Fruit fly (Drosophila melanogaster): Measurements from ENCODE around the gene CG32845.

CG32845 gene

dm6 chr3L:292146-292776 is 19.1 kb upstream of the CG32845 start (continued):
- no peak for TF ChIP-seq Eip93F (GFP tag; optimal IDR thresholded peaks at IDR 0.05)
- TF ChIP-seq Met (GFP tag; optimal IDR thresholded peaks at IDR 0.05), result no peak
- TF ChIP-seq pdm3 (GFP tag; optimal IDR thresholded peaks at IDR 0.05), result no peak
- TF ChIP-seq Smox (GFP tag; optimal IDR thresholded peaks at IDR 0.05), result no peak
- TF ChIP-seq esn (GFP tag; optimal IDR thresholded peaks at IDR 0.05), result peak; percentile 15
- no peak for TF ChIP-seq achi (GFP tag; optimal IDR thresholded peaks at IDR 0.05)
- TF ChIP-seq CG32006 (GFP tag; optimal IDR thresholded peaks at IDR 0.05), result no peak
- TF ChIP-seq fd85E (GFP tag; optimal IDR thresholded peaks at IDR 0.05), result no peak
- no peak for TF ChIP-seq eg (GFP tag; IDR thresholded peaks at IDR 0.05)
- no peak for TF ChIP-seq Hr38 (GFP tag; optimal IDR thresholded peaks at IDR 0.05)
- TF ChIP-seq CG11902 (GFP tag; optimal IDR thresholded peaks at IDR 0.05), result no peak
- no peak for TF ChIP-seq Lpt (GFP tag; optimal IDR thresholded peaks at IDR 0.05)
- TF ChIP-seq svp (GFP tag), result peak; percentile 31
- no peak for TF ChIP-seq cyc (GFP tag; optimal IDR thresholded peaks at IDR 0.05)
- TF ChIP-seq CG6808 (GFP tag; optimal IDR thresholded peaks at IDR 0.05), result no peak
- no peak for TF ChIP-seq spab (GFP tag; optimal IDR thresholded peaks at IDR 0.05)

dm6 chr3L:291583-292145 is 18.5 kb upstream of the CG32845 start:
- peak; percentile 39 for TF ChIP-seq Eip78C (GFP tag)
- TF ChIP-seq CG10669 (GFP tag; optimal IDR thresholded peaks at IDR 0.05), result no peak
- TF ChIP-seq CG31627 (GFP tag; optimal IDR thresholded peaks at IDR 0.05), result no peak
- peak; percentile 97 for TF ChIP-seq vri (GFP tag; optimal IDR thresholded peaks at IDR 0.05)
- peak; percentile 98 for TF ChIP-seq svp (GFP tag)

dm6 chr3L:284253-284652 is 11.1 kb upstream of the CG32845 start:
- TF ChIP-seq CG31627 (GFP tag; optimal IDR thresholded peaks at IDR 0.05) (no peak), CG11762 (GFP tag; optimal IDR thresholded peaks at IDR 0.05; ENCODE audit: insufficient read depth) (no peak), Met (GFP tag; optimal IDR thresholded peaks at IDR 0.05) (no peak), CG8632 (GFP tag; optimal IDR thresholded peaks at IDR 0.05) (no peak), cyc (GFP tag; optimal IDR thresholded peaks at IDR 0.05) (no peak), Sox15 (GFP tag; optimal IDR thresholded peaks at IDR 0.05) (no peak), CG8119 (GFP tag; IDR thresholded peaks at IDR 0.05) (no peak), CG1621 (tag; optimal IDR thresholded peaks at IDR 0.05) (no peak), Ets21C (GFP tag; optimal IDR thresholded peaks at IDR 0.05) (no peak), fkh (GFP tag; optimal IDR thresholded peaks at IDR 0.05) (no peak), Sox14 (GFP tag; optimal IDR thresholded peaks at IDR 0.05) (no peak), Smox (GFP tag; optimal IDR thresholded peaks at IDR 0.05) (no peak), svp (GFP tag) (no peak), spab (GFP tag; optimal IDR thresholded peaks at IDR 0.05) (no peak), fd85E (GFP tag; optimal IDR thresholded peaks at IDR 0.05) (no peak), CG15336 (GFP tag; IDR thresholded peaks at IDR 0.05) (no peak), salr (GFP tag; optimal IDR thresholded peaks at IDR 0.05) (no peak), Eip78C (GFP tag) (peak; percentile 50), acj6 (GFP tag; optimal IDR thresholded peaks at IDR 0.05) (no peak), Gug (GFP tag; IDR thresholded peaks at IDR 0.05) (no peak), CG7368 (GFP tag; optimal IDR thresholded peaks at IDR 0.05) (no peak), CG32006 (GFP tag; optimal IDR thresholded peaks at IDR 0.05) (no peak), CG6276 (GFP tag; optimal IDR thresholded peaks at IDR 0.05) (no peak), CG6792 (GFP tag; optimal IDR thresholded peaks at IDR 0.05) (no peak), esn (GFP tag; optimal IDR thresholded peaks at IDR 0.05) (no peak), Eip75B (GFP tag; optimal IDR thresholded peaks at IDR 0.05) (no peak), CG3919 (GFP tag; optimal IDR thresholded peaks at IDR 0.05) (no peak), Lpt (GFP tag; optimal IDR thresholded peaks at IDR 0.05) (peak; percentile 47), pdm3 (GFP tag; optimal IDR thresholded peaks at IDR 0.05) (no peak), dsx (GFP tag; optimal IDR thresholded peaks at IDR 0.05; ENCODE audit: poor library complexity, severe bottlenecking) (no peak), CG10669 (GFP tag; optimal IDR thresholded peaks at IDR 0.05) (no peak), ss (GFP tag; optimal IDR thresholded peaks at IDR 0.05) (peak in 1 of 2 experiments; percentile 48), CG6808 (GFP tag; optimal IDR thresholded peaks at IDR 0.05) (peak; percentile 5)

All from whole organism, prepupa.